Worm (Caenorhabditis elegans): ENCODE data around the gene B0244.17.

The B0244.17 gene

ce11 chrIII:5688246-5688645 lies 44.8 kb upstream of the B0244.17 start (continued):
- TF ChIP-seq C34B4.2 (tag; optimal IDR thresholded peaks at IDR 0.05) (no peak), unc-98 (GFP tag; IDR thresholded peaks at IDR 0.05) (no peak), alr-1 (tag; optimal IDR thresholded peaks at IDR 0.05; ENCODE audit: borderline replicate concordance) (no peak), nhr-20 (tag; optimal IDR thresholded peaks at IDR 0.05) (peak; percentile 34), mef-2 (tag; optimal IDR thresholded peaks at IDR 0.05) (no peak), ets-5 (GFP tag; IDR thresholded peaks at IDR 0.05) (no peak), C04F5.9 (tag; optimal IDR thresholded peaks at IDR 0.05) (no peak), ceh-90 (tag; optimal IDR thresholded peaks at IDR 0.05) (no peak), nhr-71 (tag; optimal IDR thresholded peaks at IDR 0.05) (peak; percentile 64), swsn-7 (tag; optimal IDR thresholded peaks at IDR 0.05) (peak; percentile 47), irx-1 (tag; optimal IDR thresholded peaks at IDR 0.05) (no peak), sup-37 (GFP tag; optimal IDR thresholded peaks at IDR 0.05) (no peak), lin-39 (tag; optimal IDR thresholded peaks at IDR 0.05) (no peak), mep-1 (tag; optimal IDR thresholded peaks at IDR 0.05) (peak; percentile 55), ceh-88 (GFP tag; IDR thresholded peaks at IDR 0.05) (no peak), efl-3 (GFP tag; optimal IDR thresholded peaks at IDR 0.05) (no peak), lin-13 (GFP tag; optimal IDR thresholded peaks at IDR 0.05) (no peak), ces-1 (GFP tag; optimal IDR thresholded peaks at IDR 0.05) (no peak), egl-13 (tag; optimal IDR thresholded peaks at IDR 0.05) (no peak), lin-14 (GFP tag; optimal IDR thresholded peaks at IDR 0.05) (peak; percentile 74), pqm-1 (tag; optimal IDR thresholded peaks at IDR 0.05) (no peak), xbp-1 (tag; optimal IDR thresholded peaks at IDR 0.05) (peak; percentile 13), dsc-1 (tag; optimal IDR thresholded peaks at IDR 0.05) (no peak), nhr-237 (tag; optimal IDR thresholded peaks at IDR 0.05) (no peak), aha-1 (tag; optimal IDR thresholded peaks at IDR 0.05) (no peak), mab-9 (GFP tag; IDR thresholded peaks at IDR 0.05) (no peak), ceh-8 (GFP tag; optimal IDR thresholded peaks at IDR 0.05) (no peak), tbx-2 (tag; optimal IDR thresholded peaks at IDR 0.05) (peak; percentile 42), nhr-12 (tag; optimal IDR thresholded peaks at IDR 0.05) (no peak), sptf-1 (tag; optimal IDR thresholded peaks at IDR 0.05) (no peak), fkh-10 (GFP tag; optimal IDR thresholded peaks at IDR 0.05) (peak; percentile 5), ama-1 (optimal IDR thresholded peaks at IDR 0.05) (no peak), hpl-2 (GFP tag; optimal IDR thresholded peaks at IDR 0.05) (no peak), mdl-1 (tag; optimal IDR thresholded peaks at IDR 0.05) (peak in 1 of 2 experiments; percentile 19), nhr-85 (tag) (no peak), lin-15B (tag; optimal IDR thresholded peaks at IDR 0.05) (no peak), aly-2 (tag; optimal IDR thresholded peaks at IDR 0.05) (no peak), unc-62 (GFP tag; optimal IDR thresholded peaks at IDR 0.05) (no peak), hlh-17 (GFP tag; optimal IDR thresholded peaks at IDR 0.05; ENCODE audit: borderline replicate concordance) (no peak), fos-1 (tag; optimal IDR thresholded peaks at IDR 0.05) (peak; percentile 33), unc-30 (tag; optimal IDR thresholded peaks at IDR 0.05) (no peak), nhr-90 (tag; optimal IDR thresholded peaks at IDR 0.05; ENCODE audit: poor library complexity) (no peak), isw-1 (GFP tag; IDR thresholded peaks at IDR 0.05) (0 out of 2 replicates have a peak, but pooled peaks have one; percentile 7), rnt-1 (tag; optimal IDR thresholded peaks at IDR 0.05) (peak; percentile 43), tlp-1 (tag; optimal IDR thresholded peaks at IDR 0.05) (no peak), nhr-11 (tag; optimal IDR thresholded peaks at IDR 0.05) (no peak), nhr-19 (GFP tag; conservative IDR thresholded peaks at IDR 0.05) (peak; percentile 16), elt-2 (tag; optimal IDR thresholded peaks at IDR 0.05) (no peak), nhr-76 (tag; optimal IDR thresholded peaks at IDR 0.05) (no peak)
